Fruit fly (Drosophila melanogaster): Measurements from ENCODE around the gene gcm2.

dm6 chr2L:9584098-9584703 is 24.2 kb upstream of the gcm2 start:
- TF ChIP-seq CTCF (optimal IDR thresholded peaks at IDR 0.05), result no peak
- no peak for TF ChIP-seq CG8478 (optimal IDR thresholded peaks at IDR 0.05)
